Fruit fly (Drosophila melanogaster) whole organism, prepupa: ENCODE results near the gene CG43179.

Experiments
- CG6808 ChIP-seq: fragments of 200-800 bp; sonication (Bioruptor generic); optimal IDR thresholded peaks from 3 replicates; lab custom pipeline; 2017; ENCODE audit warnings: missing biosample characterization, missing genetic modification characterization, mild to moderate bottlenecking, moderate library complexity, missing genetic modification reagents
- CG8119 ChIP-seq: fragments of 200-800 bp; sonication (Bioruptor generic); IDR thresholded peaks from 3 replicates; pipeline ENCODE4 v1.3.6; 2022; ENCODE audit warnings: missing biosample characterization, missing genetic modification characterization
- Hr39 ChIP-seq: fragments of 200-800 bp; sonication (Bioruptor generic); optimal IDR thresholded peaks from 2 replicates; lab custom pipeline; 2016; ENCODE audit warnings: missing biosample characterization, missing genetic modification characterization
- OdsH ChIP-seq: fragments of 200-800 bp; sonication (Bioruptor generic); optimal IDR thresholded peaks from 3 replicates; lab custom pipeline; 2016; ENCODE audit warnings: missing biosample characterization, missing genetic modification characterization
- Smox ChIP-seq: fragments of 200-800 bp; sonication (Bioruptor generic); optimal IDR thresholded peaks from 3 replicates; lab custom pipeline; 2016; ENCODE audit warnings: missing biosample characterization, missing genetic modification characterization
- cyc ChIP-seq: fragments of 200-800 bp; sonication (Bioruptor generic); optimal IDR thresholded peaks from 3 replicates; lab custom pipeline; 2016; ENCODE audit warnings: missing biosample characterization, missing genetic modification characterization
- fd85E ChIP-seq: fragments of 200-800 bp; sonication (Bioruptor generic); optimal IDR thresholded peaks from 3 replicates; lab custom pipeline; 2016; ENCODE audit warnings: missing biosample characterization, missing genetic modification characterization
- net ChIP-seq: fragments of 200-800 bp; sonication (Bioruptor generic); optimal IDR thresholded peaks from 3 replicates; lab custom pipeline; 2016; ENCODE audit warnings: missing biosample characterization, missing genetic modification characterization

dm6 chr3R:14284422-14284760, 28.5 kb downstream of the CG43179 start:
- TF ChIP-seq cyc, result no peak
- no peak for TF ChIP-seq OdsH (GFP tag; lab: Kevin White, UChicago)
- TF ChIP-seq CG8119 (GFP tag; lab: Robert Waterston, UW), result no peak
- no peak for TF ChIP-seq fd85E (GFP tag; lab: Kevin White, UChicago)
- no peak for TF ChIP-seq Smox (GFP tag; lab: Kevin White, UChicago)
- no peak for TF ChIP-seq Hr39 (GFP tag; lab: Kevin White, UChicago)
- no peak for TF ChIP-seq net (GFP tag; lab: Kevin White, UChicago)
- TF ChIP-seq CG6808 (GFP tag; lab: Kevin White, UChicago), result no peak
